Worm (Caenorhabditis elegans) whole organism, mixed stage, embryonic: ENCODE results near the gene F41G4.8.

Experiments
- bed-3 ChIP-seq: fragments of 200-800 bp; sonication (Bioruptor generic); optimal IDR thresholded peaks from 3 replicates; lab custom pipeline; 2018; ENCODE audit warnings: mild to moderate bottlenecking, missing genetic modification characterization, moderate library complexity, missing compliant biosample characterization
- blmp-1 ChIP-seq: fragments of 150-350 bp; optimal IDR thresholded peaks from 2 replicates; lab custom pipeline; 2014; ENCODE audit warnings: missing biosample characterization, missing genetic modification characterization
- ceh-39 ChIP-seq: fragments of 150-350 bp; optimal IDR thresholded peaks from 2 replicates; lab custom pipeline; 2014; ENCODE audit warnings: missing biosample characterization, missing genetic modification characterization
- ceh-43 ChIP-seq: fragments of 200-800 bp; sonication (Bioruptor generic); optimal IDR thresholded peaks from 2 replicates; lab custom pipeline; 2018; ENCODE audit warnings: mild to moderate bottlenecking, missing genetic modification characterization, moderate library complexity, missing compliant biosample characterization
- ceh-83 ChIP-seq: fragments of 200-800 bp; sonication (Bioruptor generic); optimal IDR thresholded peaks from 2 replicates; lab custom pipeline; 2018; ENCODE audit warnings: mild to moderate bottlenecking, missing genetic modification characterization, missing compliant biosample characterization
- ces-1 ChIP-seq: fragments of 150-350 bp; optimal IDR thresholded peaks from 2 replicates; lab custom pipeline; 2014; ENCODE audit warnings: missing biosample characterization, missing genetic modification reagents, missing genetic modification characterization
- cnd-1 ChIP-seq: fragments of 200-800 bp; sonication (Bioruptor generic); optimal IDR thresholded peaks from 2 replicates; lab custom pipeline; 2018; ENCODE audit warnings: mild to moderate bottlenecking, missing genetic modification characterization, missing compliant biosample characterization
- drap-1 ChIP-seq: fragments of 200-800 bp; sonication (Bioruptor generic); optimal IDR thresholded peaks from 3 replicates; lab custom pipeline; 2018; ENCODE audit warnings: mild to moderate bottlenecking, missing genetic modification characterization, missing compliant biosample characterization
- elt-1 ChIP-seq: sonication (generic microtip); optimal IDR thresholded peaks from 2 replicates; lab custom pipeline; 2017; ENCODE audit warnings: missing genetic modification characterization, mild to moderate bottlenecking, missing compliant biosample characterization, antibody characterized with exemption, moderate library complexity, borderline replicate concordance; ENCODE audit not compliant: insufficient read depth
- elt-3 ChIP-seq: fragments of 150-350 bp; optimal IDR thresholded peaks from 2 replicates; lab custom pipeline; 2014; ENCODE audit warnings: missing biosample characterization, missing genetic modification characterization
- flh-1 ChIP-seq: fragments of 200-800 bp; sonication (Bioruptor generic); optimal IDR thresholded peaks from 2 replicates; lab custom pipeline; 2018; ENCODE audit warnings: mild to moderate bottlenecking, missing genetic modification characterization, moderate library complexity, missing compliant biosample characterization
- ham-2 ChIP-seq: fragments of 200-800 bp; sonication (Bioruptor generic); optimal IDR thresholded peaks from 2 replicates; lab custom pipeline; 2018; ENCODE audit warnings: mild to moderate bottlenecking, missing genetic modification characterization, missing compliant biosample characterization
- hlh-1 ChIP-seq: fragments of 150-350 bp; optimal IDR thresholded peaks from 2 replicates; lab custom pipeline; 2014; ENCODE audit warnings: missing biosample characterization, missing genetic modification reagents, missing genetic modification characterization
- lin-13 ChIP-seq: fragments of 150-350 bp; optimal IDR thresholded peaks from 2 replicates; lab custom pipeline; 2014; ENCODE audit warnings: missing biosample characterization, missing genetic modification characterization
- lsy-2 ChIP-seq: fragments of 150-350 bp; optimal IDR thresholded peaks from 2 replicates; lab custom pipeline; 2014; ENCODE audit warnings: missing biosample characterization, missing genetic modification characterization
- mab-5 ChIP-seq: fragments of 150-350 bp; optimal IDR thresholded peaks from 2 replicates; lab custom pipeline; 2014; ENCODE audit warnings: missing biosample characterization, missing genetic modification characterization
- mep-1 ChIP-seq: fragments of 150-350 bp; optimal IDR thresholded peaks from 2 replicates; lab custom pipeline; 2017; ENCODE audit warnings: missing biosample characterization, missing genetic modification reagents, missing genetic modification characterization, inconsistent platforms
- mls-2 ChIP-seq: sonication (generic microtip); optimal IDR thresholded peaks from 2 replicates; lab custom pipeline; 2016; ENCODE audit warnings: mild to moderate bottlenecking, missing genetic modification characterization, moderate library complexity, missing compliant biosample characterization
- nhr-2 ChIP-seq: fragments of 150-350 bp; optimal IDR thresholded peaks from 2 replicates; lab custom pipeline; 2014; ENCODE audit warnings: missing biosample characterization, missing genetic modification characterization
- nhr-237 ChIP-seq: fragments of 150-350 bp; optimal IDR thresholded peaks from 2 replicates; lab custom pipeline; 2014; ENCODE audit warnings: missing biosample characterization, missing genetic modification characterization
- nhr-28 ChIP-seq: fragments of 150-350 bp; optimal IDR thresholded peaks from 2 replicates; lab custom pipeline; 2014; ENCODE audit warnings: missing biosample characterization, missing genetic modification characterization
- nhr-76 ChIP-seq: sonication (generic microtip); optimal IDR thresholded peaks from 2 replicates; lab custom pipeline; 2017; ENCODE audit warnings: missing biosample characterization, missing genetic modification characterization
- pha-4 ChIP-seq: fragments of 150-350 bp; optimal IDR thresholded peaks from 2 replicates; lab custom pipeline; 2018; ENCODE audit warnings: missing biosample characterization, missing genetic modification reagents, missing genetic modification characterization
- sem-2 ChIP-seq: fragments of 200-800 bp; sonication (Bioruptor generic); optimal IDR thresholded peaks from 2 replicates; lab custom pipeline; 2018; ENCODE audit warnings: mild to moderate bottlenecking, missing genetic modification characterization, missing compliant biosample characterization
- snpc-4 ChIP-seq: fragments of 150-350 bp; optimal IDR thresholded peaks from 2 replicates; lab custom pipeline; 2014; ENCODE audit warnings: missing biosample characterization, missing genetic modification characterization
- sptf-1 ChIP-seq: sonication (generic microtip); optimal IDR thresholded peaks from 2 replicates; lab custom pipeline; 2017; ENCODE audit warnings: mild to moderate bottlenecking, missing genetic modification characterization, moderate library complexity, missing compliant biosample characterization
- tbx-8 ChIP-seq: fragments of 200-800 bp; sonication (Bioruptor generic); optimal IDR thresholded peaks from 2 replicates; lab custom pipeline; 2018; ENCODE audit warnings: mild to moderate bottlenecking, missing genetic modification characterization, moderate library complexity, missing compliant biosample characterization
- unc-120 ChIP-seq: sonication (generic microtip); optimal IDR thresholded peaks from 2 replicates; lab custom pipeline; 2017; ENCODE audit warnings: missing genetic modification characterization, missing compliant biosample characterization; ENCODE audit not compliant: poor library complexity, severe bottlenecking
- unc-62 ChIP-seq: fragments of 150-350 bp; optimal IDR thresholded peaks from 2 replicates; lab custom pipeline; 2014; ENCODE audit warnings: missing biosample characterization, missing genetic modification reagents, missing genetic modification characterization
- zip-8 ChIP-seq: fragments of 150-350 bp; optimal IDR thresholded peaks from 2 replicates; lab custom pipeline; 2014; ENCODE audit warnings: missing biosample characterization, missing genetic modification characterization
- ztf-11 ChIP-seq: fragments of 150-350 bp; optimal IDR thresholded peaks from 2 replicates; lab custom pipeline; 2014; ENCODE audit warnings: missing biosample characterization, missing genetic modification characterization

F41G4.8 gene

DNA sequence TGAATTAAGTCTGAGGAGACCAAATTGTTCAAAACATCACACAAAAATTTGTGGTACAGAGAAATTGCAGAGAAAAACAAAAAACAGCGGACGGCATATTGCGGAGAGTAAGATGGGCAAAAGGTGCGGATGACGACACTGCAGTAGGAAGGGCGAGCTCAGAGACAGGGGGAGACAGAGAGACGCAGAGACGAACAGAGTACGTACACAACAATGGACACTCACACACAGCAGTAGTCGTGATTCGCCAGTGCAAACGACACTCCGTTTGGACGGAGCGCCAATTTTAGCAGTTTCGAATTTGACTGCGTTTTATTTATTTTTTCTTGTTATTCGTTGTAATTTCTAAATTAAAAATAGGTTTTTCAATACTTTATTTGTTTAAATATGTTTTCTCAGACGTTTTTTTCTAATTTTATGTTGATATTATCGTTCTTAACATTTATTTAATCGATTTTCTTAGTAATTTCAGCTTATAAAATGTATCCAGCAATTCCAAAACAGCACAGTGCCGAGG, 27.7 kb upstream of the F41G4.8 start, which contains the start of gene T20F7.1:
T20F7.1 (plus strand) TSS at position 467 of the 517 bp plus-strand sequence.
- TF ChIP-seq cnd-1 (tag; lab: Kevin White, UChicago) (peak; percentile 12), mep-1 (peak; percentile 51), sem-2 (GFP tag; lab: Kevin White, UChicago) (no peak), lin-13 (tag; lab: Kevin White, UChicago) (peak; percentile 54), hlh-1 (tag; lab: Kevin White, UChicago) (peak; percentile 61), blmp-1 (tag; lab: Kevin White, UChicago) (no peak), ztf-11 (no peak), nhr-2 (tag; lab: Kevin White, UChicago) (no peak), drap-1 (GFP tag; lab: Kevin White, UChicago) (no peak), ceh-39 (tag; lab: Kevin White, UChicago) (no peak), lsy-2 (peak; percentile 16), ceh-83 (GFP tag; lab: Kevin White, UChicago) (no peak), ceh-43 (GFP tag; lab: Kevin White, UChicago) (no peak), mls-2 (peak; percentile 67), unc-120 (tag; lab: Kevin White, UChicago) (peak; percentile 88), bed-3 (GFP tag; lab: Kevin White, UChicago) (no peak), pha-4 (tag; lab: Kevin White, UChicago) (peak; percentile 76), elt-1 (tag; lab: Kevin White, UChicago) (no peak)
- TF ChIP-seq, all 35 proteins: peak for 8

DNA sequence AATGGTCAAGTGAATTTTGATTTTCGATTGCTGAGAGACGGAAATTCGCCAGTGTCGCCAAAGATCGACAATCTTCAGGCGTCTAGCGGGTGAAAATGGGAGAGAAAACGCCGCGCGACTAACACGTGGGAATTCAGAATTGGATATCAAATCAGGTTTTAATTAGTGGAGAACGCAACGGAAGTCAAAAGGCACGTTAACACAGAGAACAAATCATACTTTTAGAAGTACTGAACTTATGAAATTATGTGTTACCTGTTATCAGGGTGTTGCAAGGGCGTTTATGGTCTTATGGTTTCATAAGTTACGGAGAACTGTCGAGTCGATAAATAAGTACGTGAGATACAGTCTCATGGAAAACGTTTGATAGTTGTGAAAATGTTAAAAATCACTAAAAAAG, 26.5 kb upstream of the F41G4.8 start:
- TF ChIP-seq unc-120 (tag; lab: Kevin White, UChicago) (no peak), hlh-1 (tag; lab: Kevin White, UChicago) (no peak), flh-1 (GFP tag; lab: Kevin White, UChicago) (no peak), unc-62 (GFP tag; lab: Kevin White, UChicago) (no peak), snpc-4 (tag; lab: Kevin White, UChicago) (no peak), nhr-28 (no peak), sem-2 (GFP tag; lab: Kevin White, UChicago) (no peak), mep-1 (no peak), pha-4 (tag; lab: Kevin White, UChicago) (no peak), ceh-83 (GFP tag; lab: Kevin White, UChicago) (no peak), ceh-43 (GFP tag; lab: Kevin White, UChicago) (no peak), blmp-1 (tag; lab: Kevin White, UChicago) (no peak)
- TF ChIP-seq, all 35 proteins: peak for 0

DNA sequence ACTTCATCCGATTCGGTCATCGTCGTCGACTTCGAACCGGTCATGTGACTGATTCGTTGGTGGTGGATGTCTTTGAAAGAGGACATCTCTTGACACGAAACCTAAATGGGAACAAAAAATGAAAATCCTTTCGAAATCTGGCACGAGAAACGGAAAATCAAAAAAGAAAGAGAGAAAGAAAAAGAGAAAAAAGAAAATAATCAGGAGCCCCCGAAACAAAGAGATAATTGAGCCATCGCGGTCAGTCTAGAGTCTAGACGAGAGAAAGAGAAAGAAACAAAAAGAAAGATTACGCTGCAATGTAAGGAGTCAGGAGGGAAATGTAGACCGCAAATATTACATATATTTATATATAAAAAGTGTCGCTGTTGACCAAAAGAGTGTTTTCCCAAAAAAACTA, 24.1 kb upstream of the F41G4.8 start, which contains the start of gene aakg-2:
aakg-2 (minus strand) TSS at position 101 of the 400 bp plus-strand sequence.
- TF ChIP-seq lsy-2 (no peak), elt-3 (tag; lab: Kevin White, UChicago) (no peak), pha-4 (tag; lab: Kevin White, UChicago) (no peak), blmp-1 (tag; lab: Kevin White, UChicago) (no peak), unc-62 (GFP tag; lab: Kevin White, UChicago) (no peak), nhr-28 (no peak), sem-2 (GFP tag; lab: Kevin White, UChicago) (no peak), sptf-1 (tag; lab: Kevin White, UChicago) (no peak), hlh-1 (tag; lab: Kevin White, UChicago) (no peak), mls-2 (no peak), ceh-83 (GFP tag; lab: Kevin White, UChicago) (no peak), nhr-237 (tag; lab: Kevin White, UChicago) (no peak)

DNA sequence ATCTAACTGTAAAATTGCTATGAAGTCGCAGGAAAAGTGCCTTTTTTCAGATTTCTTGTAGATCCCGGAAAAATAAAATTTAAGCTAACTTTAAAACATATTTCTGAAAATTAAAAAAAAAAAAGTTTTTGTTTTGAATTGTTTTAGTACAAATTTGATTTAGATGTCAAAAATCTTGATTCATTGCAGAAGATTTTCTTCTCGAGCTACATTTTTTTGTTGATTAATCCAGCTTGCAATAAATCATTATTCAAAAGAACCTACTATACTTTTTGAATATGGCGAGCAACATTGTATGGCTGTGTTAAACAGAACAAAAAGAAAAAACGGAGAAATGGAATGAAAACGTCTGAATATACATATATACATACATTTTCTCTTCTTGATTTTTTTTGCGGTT, 20.9 kb upstream of the F41G4.8 start:
- TF ChIP-seq nhr-2 (tag; lab: Kevin White, UChicago), result no peak
- no peak for TF ChIP-seq tbx-8 (GFP tag; lab: Kevin White, UChicago)
- no peak for TF ChIP-seq pha-4 (tag; lab: Kevin White, UChicago)
- no peak for TF ChIP-seq bed-3 (GFP tag; lab: Kevin White, UChicago)
- no peak for TF ChIP-seq lsy-2
- TF ChIP-seq zip-8, result no peak
- no peak for TF ChIP-seq mep-1

DNA sequence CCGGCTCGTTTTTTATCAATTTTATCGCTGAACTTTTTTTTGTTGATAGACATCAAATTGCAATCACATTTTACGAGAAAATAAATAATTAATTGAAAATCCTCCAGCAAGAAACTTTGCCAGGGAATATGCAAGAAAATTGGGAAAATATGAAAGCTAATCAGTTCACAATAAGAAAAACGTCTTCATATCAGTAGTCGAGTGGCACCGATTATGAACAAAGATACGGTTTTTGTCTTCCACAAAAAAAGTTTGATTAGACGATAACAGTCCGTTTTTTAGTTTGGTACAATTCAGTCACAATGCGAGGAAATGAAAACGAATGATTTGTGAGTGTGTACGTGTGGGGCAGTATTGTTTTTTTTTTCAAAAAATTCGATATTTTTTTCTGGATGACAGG, 20.2 kb upstream of the F41G4.8 start:
- no peak for TF ChIP-seq nhr-28
- TF ChIP-seq ham-2 (GFP tag; lab: Kevin White, UChicago), result no peak
- TF ChIP-seq nhr-76 (tag; lab: Kevin White, UChicago), result no peak
- no peak for TF ChIP-seq nhr-2 (tag; lab: Kevin White, UChicago)
- no peak for TF ChIP-seq unc-120 (tag; lab: Kevin White, UChicago)
- TF ChIP-seq ces-1 (GFP tag; lab: Kevin White, UChicago), result no peak
- TF ChIP-seq mab-5, result no peak
- TF ChIP-seq tbx-8 (GFP tag; lab: Kevin White, UChicago), result no peak
- no peak for TF ChIP-seq blmp-1 (tag; lab: Kevin White, UChicago)
- no peak for TF ChIP-seq ceh-39 (tag; lab: Kevin White, UChicago)
- TF ChIP-seq hlh-1 (tag; lab: Kevin White, UChicago), result no peak
- TF ChIP-seq snpc-4 (tag; lab: Kevin White, UChicago), result no peak
